Worm (Caenorhabditis elegans) whole organism, early embryonic: ENCODE data around the gene T24D5.2.

Experiments
- B0310.2 ChIP-seq: sonication (generic microtip); optimal IDR thresholded peaks from 2 replicates; lab custom pipeline; 2016; ENCODE audit warnings: mild to moderate bottlenecking, missing genetic modification characterization, missing compliant biosample characterization
- F13C5.2 ChIP-seq: sonication (generic microtip); optimal IDR thresholded peaks from 2 replicates; lab custom pipeline; 2017; ENCODE audit warnings: mild to moderate bottlenecking, missing genetic modification characterization, inconsistent platforms, missing compliant biosample characterization
- aly-1 ChIP-seq: sonication (generic microtip); optimal IDR thresholded peaks from 2 replicates; lab custom pipeline; 2016; ENCODE audit warnings: missing genetic modification characterization, missing compliant biosample characterization
- ama-1 ChIP-seq: fragments of 150-350 bp; optimal IDR thresholded peaks from 2 replicates; lab custom pipeline; 2014
- ceh-13 ChIP-seq: fragments of 200-800 bp; sonication (Bioruptor generic); optimal IDR thresholded peaks from 2 replicates; lab custom pipeline; 2018; ENCODE audit warnings: mild to moderate bottlenecking, missing genetic modification characterization, missing compliant biosample characterization
- ceh-36 ChIP-seq: sonication (generic microtip); optimal IDR thresholded peaks from 2 replicates; lab custom pipeline; 2016; ENCODE audit warnings: missing genetic modification characterization, inconsistent platforms, missing compliant biosample characterization
- ets-7 ChIP-seq: sonication (generic microtip); optimal IDR thresholded peaks from 2 replicates; lab custom pipeline; 2016; ENCODE audit warnings: missing genotype, missing genetic modification characterization, missing compliant biosample characterization
- flt-1 ChIP-seq: fragments of 200-800 bp; sonication (Bioruptor generic); IDR thresholded peaks from 2 replicates; pipeline ENCODE4 v1.3.6; 2022; ENCODE audit warnings: missing genetic modification characterization, missing compliant biosample characterization
- hmbx-1 ChIP-seq: sonication (generic microtip); optimal IDR thresholded peaks from 2 replicates; lab custom pipeline; 2016; ENCODE audit warnings: mild to moderate bottlenecking, missing genetic modification characterization, missing compliant biosample characterization
- hmg-4 ChIP-seq: fragments of 200-800 bp; sonication (Bioruptor generic); optimal IDR thresholded peaks from 2 replicates; lab custom pipeline; 2018; ENCODE audit warnings: mild to moderate bottlenecking, missing genetic modification characterization, missing compliant biosample characterization
- hnd-1 ChIP-seq: sonication (generic microtip); optimal IDR thresholded peaks from 2 replicates; lab custom pipeline; 2016; ENCODE audit warnings: missing genetic modification characterization, missing compliant biosample characterization
- pes-1 ChIP-seq: fragments of 200-800 bp; sonication (Bioruptor generic); IDR thresholded peaks from 2 replicates; pipeline ENCODE4 v1.3.6; 2022; ENCODE audit warnings: missing genetic modification reagents, missing genetic modification characterization, missing compliant biosample characterization
- scrt-1 ChIP-seq: fragments of 200-800 bp; sonication (Bioruptor generic); IDR thresholded peaks from 2 replicates; pipeline ENCODE4 v1.3.6; 2022; ENCODE audit warnings: missing genetic modification characterization, missing compliant biosample characterization
- sea-1 ChIP-seq: fragments of 200-800 bp; sonication (Bioruptor generic); conservative IDR thresholded peaks from 2 replicates; pipeline ENCODE4 v1.3.6; 2022; ENCODE audit warnings: missing genetic modification characterization, missing compliant biosample characterization
- tbx-11 ChIP-seq: fragments of 200-800 bp; sonication (Bioruptor generic); IDR thresholded peaks from 2 replicates; pipeline ENCODE4 v1.3.6; 2022; ENCODE audit warnings: missing genetic modification characterization, missing compliant biosample characterization
- tbx-37 ChIP-seq: fragments of 200-800 bp; sonication (Bioruptor generic); conservative IDR thresholded peaks from 2 replicates; pipeline ENCODE4 v1.3.6; 2022; ENCODE audit warnings: missing genetic modification reagents, missing genetic modification characterization, missing compliant biosample characterization
- tra-4 ChIP-seq: sonication (generic microtip); optimal IDR thresholded peaks from 2 replicates; lab custom pipeline; 2017; ENCODE audit warnings: missing genetic modification characterization, missing compliant biosample characterization

T24D5.2 gene

DNA sequence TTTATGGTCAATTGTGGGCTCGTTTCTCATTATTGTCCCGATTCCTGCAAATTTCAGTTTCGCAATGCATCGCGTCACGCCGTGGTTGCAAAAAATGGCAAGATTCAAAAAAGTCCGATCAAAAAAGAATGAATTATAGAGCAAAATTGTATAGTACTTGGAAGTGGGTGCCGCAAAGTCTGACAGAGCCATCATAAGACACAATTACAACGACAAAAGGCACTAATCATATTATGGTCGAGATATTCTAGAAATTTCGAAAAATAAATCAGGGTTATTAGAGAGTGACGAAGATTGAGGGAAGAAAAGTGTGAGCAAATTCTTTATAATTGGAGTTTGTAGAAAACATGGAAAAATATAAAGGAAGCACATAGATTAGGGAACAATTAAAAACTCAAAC, 9.0 kb upstream of the T24D5.2 start:
- TF ChIP-seq ceh-36 (tag; lab: Kevin White, UChicago): no peak
- no peak for TF ChIP-seq hnd-1
- TF ChIP-seq tbx-37 (GFP tag; lab: Robert Waterston, UW): no peak
- no peak for TF ChIP-seq ama-1 (lab: Kevin White, UChicago)
- no peak for TF ChIP-seq F13C5.2 (tag; lab: Kevin White, UChicago)
- no peak for TF ChIP-seq B0310.2 (tag; lab: Kevin White, UChicago)
- TF ChIP-seq scrt-1 (GFP tag; lab: Robert Waterston, UW): no peak
- no peak for TF ChIP-seq ceh-13 (GFP tag; lab: Kevin White, UChicago)
- no peak for TF ChIP-seq sea-1
- TF ChIP-seq tra-4 (tag; lab: Kevin White, UChicago): no peak

DNA sequence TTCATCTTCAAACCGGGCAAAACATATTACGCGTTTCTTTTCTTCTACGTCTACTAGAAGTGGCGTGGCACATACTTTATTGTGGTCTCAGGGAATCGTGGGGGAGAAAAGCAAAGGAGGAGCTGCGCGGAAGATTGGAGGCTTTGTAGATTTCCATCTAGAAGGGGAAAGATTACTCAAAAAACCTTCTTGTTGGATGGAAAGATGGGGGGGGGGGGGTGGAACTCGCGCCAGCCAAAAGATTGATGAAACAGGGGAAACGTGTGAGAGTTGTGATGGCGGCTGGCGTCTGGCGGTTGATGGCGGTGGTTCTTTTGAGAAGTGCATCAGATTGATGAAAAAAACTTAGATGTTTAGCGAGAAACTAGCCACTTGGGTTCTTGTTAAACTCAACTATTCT, 3.3 kb upstream of the T24D5.2 start:
- TF ChIP-seq aly-1 (no peak), sea-1 (no peak), pes-1 (GFP tag; lab: Robert Waterston, UW) (no peak), ama-1 (lab: Kevin White, UChicago) (no peak), tbx-11 (GFP tag; lab: Robert Waterston, UW) (no peak), ceh-36 (tag; lab: Kevin White, UChicago) (no peak), tbx-37 (GFP tag; lab: Robert Waterston, UW) (no peak), ets-7 (tag; lab: Kevin White, UChicago) (no peak), hnd-1 (no peak), F13C5.2 (tag; lab: Kevin White, UChicago) (no peak), hmg-4 (no peak), ceh-13 (GFP tag; lab: Kevin White, UChicago) (no peak)

DNA sequence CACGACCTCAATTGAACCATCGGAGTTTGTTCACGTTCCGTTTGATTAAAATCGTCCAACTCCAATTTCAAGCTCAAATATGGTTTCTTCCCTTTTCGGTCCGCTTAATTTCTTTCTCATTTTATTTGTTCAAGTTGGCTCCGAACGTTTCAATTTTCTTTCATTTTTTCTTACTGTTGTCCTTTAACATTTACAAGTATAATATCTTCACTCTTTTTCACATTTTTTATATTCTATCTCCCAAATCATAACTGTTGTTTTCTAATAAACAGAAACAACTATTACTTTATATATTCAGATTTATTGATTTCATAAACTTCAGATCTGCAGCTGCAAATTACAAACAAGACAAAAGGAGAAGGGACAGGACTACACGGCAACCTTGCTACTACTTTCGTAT, 2.8 kb downstream of the T24D5.2 start:
- no peak for TF ChIP-seq ceh-13 (GFP tag; lab: Kevin White, UChicago)

DNA sequence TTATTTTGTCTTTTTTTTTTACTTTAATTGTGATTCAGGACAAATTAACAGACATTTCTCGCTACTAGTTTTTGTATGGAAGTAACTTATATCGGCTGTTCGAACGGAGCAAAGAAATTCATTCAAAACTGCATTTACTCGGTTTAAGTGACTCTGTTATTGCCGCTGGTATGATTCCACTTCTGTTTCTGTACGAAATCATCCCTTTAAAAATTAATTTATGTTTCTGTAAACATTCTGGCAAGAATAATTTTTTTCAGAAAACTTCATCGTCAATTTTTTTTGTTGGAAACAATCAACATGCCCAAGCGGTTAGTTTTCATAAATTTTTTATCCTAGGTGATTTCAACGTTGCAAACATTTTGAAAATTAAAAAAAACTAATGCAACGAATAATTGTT, 6.5 kb downstream of the T24D5.2 start, which contains the start of gene T24D5.3:
T24D5.3 (plus strand) TSS at position 301 of the 400 bp plus-strand sequence.
- TF ChIP-seq ceh-13 (GFP tag; lab: Kevin White, UChicago): no peak
- no peak for TF ChIP-seq tbx-11 (GFP tag; lab: Robert Waterston, UW)
- TF ChIP-seq hnd-1: no peak
- no peak for TF ChIP-seq scrt-1 (GFP tag; lab: Robert Waterston, UW)
- TF ChIP-seq flt-1 (GFP tag; lab: Robert Waterston, UW): no peak
- TF ChIP-seq pes-1 (GFP tag; lab: Robert Waterston, UW): no peak
- no peak for TF ChIP-seq B0310.2 (tag; lab: Kevin White, UChicago)
- no peak for TF ChIP-seq hmbx-1 (tag; lab: Kevin White, UChicago)
- TF ChIP-seq aly-1: no peak
- no peak for TF ChIP-seq ama-1 (lab: Kevin White, UChicago)
- no peak for TF ChIP-seq hmg-4
- TF ChIP-seq tbx-37 (GFP tag; lab: Robert Waterston, UW): no peak
- TF ChIP-seq sea-1: no peak
- TF ChIP-seq F13C5.2 (tag; lab: Kevin White, UChicago): no peak
- TF ChIP-seq ets-7 (tag; lab: Kevin White, UChicago): no peak
- TF ChIP-seq tra-4 (tag; lab: Kevin White, UChicago): no peak
- no peak for TF ChIP-seq ceh-36 (tag; lab: Kevin White, UChicago)

DNA sequence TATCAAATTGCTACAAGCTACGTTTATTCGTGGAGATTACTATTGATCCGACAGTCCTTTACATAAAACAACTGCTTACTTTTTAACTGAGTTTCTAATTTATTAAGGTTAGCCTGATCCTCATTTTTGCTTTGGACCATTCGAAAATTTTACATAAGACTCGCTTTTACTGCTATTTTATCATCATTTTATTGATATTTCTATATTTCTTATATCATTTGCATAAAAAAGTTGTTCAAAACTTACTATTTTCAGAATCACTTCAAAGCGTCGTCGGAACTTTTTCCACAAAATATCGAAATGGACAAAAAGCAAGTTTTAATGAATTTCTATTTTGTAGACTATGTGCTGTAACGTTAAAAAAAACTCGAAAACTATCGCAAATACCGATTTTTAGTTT, 11.8 kb downstream of the T24D5.2 start, which contains the start of gene T24D5.1:
T24D5.1 (plus strand) TSS at position 301 of the 400 bp plus-strand sequence.
- TF ChIP-seq F13C5.2 (tag; lab: Kevin White, UChicago): no peak
- no peak for TF ChIP-seq B0310.2 (tag; lab: Kevin White, UChicago)
- no peak for TF ChIP-seq aly-1
- TF ChIP-seq ceh-13 (GFP tag; lab: Kevin White, UChicago): no peak
- TF ChIP-seq flt-1 (GFP tag; lab: Robert Waterston, UW): no peak
- TF ChIP-seq pes-1 (GFP tag; lab: Robert Waterston, UW): no peak
- TF ChIP-seq hmg-4: no peak
- no peak for TF ChIP-seq hmbx-1 (tag; lab: Kevin White, UChicago)
- TF ChIP-seq tbx-11 (GFP tag; lab: Robert Waterston, UW): no peak
- no peak for TF ChIP-seq hnd-1
- TF ChIP-seq tbx-37 (GFP tag; lab: Robert Waterston, UW): no peak
- TF ChIP-seq ets-7 (tag; lab: Kevin White, UChicago): no peak
- no peak for TF ChIP-seq sea-1
- TF ChIP-seq ama-1 (lab: Kevin White, UChicago): no peak
- no peak for TF ChIP-seq scrt-1 (GFP tag; lab: Robert Waterston, UW)
- TF ChIP-seq ceh-36 (tag; lab: Kevin White, UChicago): no peak
- TF ChIP-seq tra-4 (tag; lab: Kevin White, UChicago): no peak

DNA sequence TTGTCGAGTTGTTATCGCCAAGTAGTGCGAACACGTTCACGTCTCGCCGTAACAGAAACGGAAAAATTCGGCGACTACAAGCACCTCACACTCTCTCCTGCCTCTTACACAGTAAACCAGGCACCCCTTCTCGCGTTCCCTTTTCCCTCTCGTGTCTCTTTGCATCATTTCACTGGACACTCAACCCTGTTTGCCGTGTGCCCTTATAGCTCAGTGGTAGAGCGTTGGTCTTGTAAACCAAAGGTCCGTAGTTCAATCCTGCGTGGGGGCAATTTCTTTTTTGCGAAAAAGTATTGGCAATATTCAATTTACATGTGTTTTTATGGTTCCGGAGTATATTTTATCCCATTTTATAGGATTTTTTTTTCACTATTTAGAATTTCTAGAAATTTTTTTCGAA, 22.7 kb downstream of the T24D5.2 start:
- TF ChIP-seq tbx-11 (GFP tag; lab: Robert Waterston, UW) (peak; percentile 98), tbx-37 (GFP tag; lab: Robert Waterston, UW) (peak; percentile 96), F13C5.2 (tag; lab: Kevin White, UChicago) (peak; percentile 93), tra-4 (tag; lab: Kevin White, UChicago) (peak; percentile 79), ceh-36 (tag; lab: Kevin White, UChicago) (no peak), hnd-1 (peak; percentile 85), ama-1 (lab: Kevin White, UChicago) (no peak), B0310.2 (tag; lab: Kevin White, UChicago) (peak; percentile 89), hmg-4 (no peak), ets-7 (tag; lab: Kevin White, UChicago) (peak; percentile 87), aly-1 (peak; percentile 93), pes-1 (GFP tag; lab: Robert Waterston, UW) (peak; percentile 96), scrt-1 (GFP tag; lab: Robert Waterston, UW) (peak; percentile 96), sea-1 (peak; percentile 95; the same call in 1 of the 2 replicates), hmbx-1 (tag; lab: Kevin White, UChicago) (peak; percentile 64), ceh-13 (GFP tag; lab: Kevin White, UChicago) (peak; percentile 86), flt-1 (GFP tag; lab: Robert Waterston, UW) (peak; percentile 97)

DNA sequence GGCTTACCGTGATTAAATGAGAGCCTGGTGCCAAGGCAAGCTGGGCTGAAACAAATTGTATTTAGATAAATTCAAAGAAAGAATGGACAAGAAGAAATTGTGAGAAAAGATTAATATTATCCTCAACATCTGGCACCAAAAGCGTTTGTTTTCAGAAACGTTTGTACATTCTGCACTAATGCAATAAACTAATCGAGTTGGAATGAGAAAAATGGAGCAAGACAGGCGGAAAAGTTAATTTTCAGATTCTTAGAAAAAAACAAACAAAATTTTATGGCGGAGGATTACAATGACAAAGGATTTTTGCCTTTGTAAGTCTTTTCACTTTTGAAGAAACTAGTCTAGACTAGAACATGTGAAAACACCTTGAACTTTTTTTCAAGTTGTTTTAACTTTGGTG, 34.6 kb downstream of the T24D5.2 start, which contains the start of gene npr-4:
npr-4 (minus strand) TSS at position 52 of the 400 bp plus-strand sequence.
- TF ChIP-seq B0310.2 (tag; lab: Kevin White, UChicago) (no peak), ceh-13 (GFP tag; lab: Kevin White, UChicago) (no peak), flt-1 (GFP tag; lab: Robert Waterston, UW) (no peak), ama-1 (lab: Kevin White, UChicago) (no peak), ets-7 (tag; lab: Kevin White, UChicago) (no peak), aly-1 (no peak), F13C5.2 (tag; lab: Kevin White, UChicago) (no peak), scrt-1 (GFP tag; lab: Robert Waterston, UW) (no peak), pes-1 (GFP tag; lab: Robert Waterston, UW) (no peak), ceh-36 (tag; lab: Kevin White, UChicago) (no peak), tbx-37 (GFP tag; lab: Robert Waterston, UW) (no peak), tra-4 (tag; lab: Kevin White, UChicago) (no peak), hmg-4 (no peak), sea-1 (no peak), tbx-11 (GFP tag; lab: Robert Waterston, UW) (no peak), hmbx-1 (tag; lab: Kevin White, UChicago) (no peak)
